Worm (Caenorhabditis elegans) whole organism, mixed stage, embryonic: ENCODE data around the gene rpl-3.

ENCODE experiments used
- ces-1 ChIP-seq: fragments of 150-350 bp; optimal IDR thresholded peaks from 2 replicates; lab custom pipeline; 2014; ENCODE audit warnings: missing biosample characterization, missing genetic modification reagents, missing genetic modification characterization
- elt-1 ChIP-seq: sonication (generic microtip); optimal IDR thresholded peaks from 2 replicates; lab custom pipeline; 2017; ENCODE audit warnings: missing genetic modification characterization, mild to moderate bottlenecking, missing compliant biosample characterization, antibody characterized with exemption, moderate library complexity, borderline replicate concordance; ENCODE audit not compliant: insufficient read depth
- elt-3 ChIP-seq: fragments of 150-350 bp; optimal IDR thresholded peaks from 2 replicates; lab custom pipeline; 2014; ENCODE audit warnings: missing biosample characterization, missing genetic modification characterization
- lsy-2 ChIP-seq: fragments of 150-350 bp; optimal IDR thresholded peaks from 2 replicates; lab custom pipeline; 2014; ENCODE audit warnings: missing biosample characterization, missing genetic modification characterization
- mab-5 ChIP-seq: fragments of 150-350 bp; optimal IDR thresholded peaks from 2 replicates; lab custom pipeline; 2014; ENCODE audit warnings: missing biosample characterization, missing genetic modification characterization
- mep-1 ChIP-seq: fragments of 150-350 bp; optimal IDR thresholded peaks from 2 replicates; lab custom pipeline; 2017; ENCODE audit warnings: missing biosample characterization, missing genetic modification reagents, missing genetic modification characterization, inconsistent platforms
- snpc-4 ChIP-seq: fragments of 150-350 bp; optimal IDR thresholded peaks from 2 replicates; lab custom pipeline; 2014; ENCODE audit warnings: missing biosample characterization, missing genetic modification characterization
- unc-62 ChIP-seq: fragments of 150-350 bp; optimal IDR thresholded peaks from 2 replicates; lab custom pipeline; 2014; ENCODE audit warnings: missing biosample characterization, missing genetic modification reagents, missing genetic modification characterization
- ztf-11 ChIP-seq: fragments of 150-350 bp; optimal IDR thresholded peaks from 2 replicates; lab custom pipeline; 2014; ENCODE audit warnings: missing biosample characterization, missing genetic modification characterization

ce11 chrIII:3831798-3832197 is 35.9 kb upstream of the rpl-3 start:
- TF ChIP-seq ztf-11 (tag; lab: Kevin White, UChicago) = no peak
- TF ChIP-seq elt-1 (tag; lab: Kevin White, UChicago) = no peak
- TF ChIP-seq elt-3 (tag; lab: Kevin White, UChicago) = no peak
- TF ChIP-seq ces-1 = no peak
- no peak for TF ChIP-seq mep-1 (tag; lab: Kevin White, UChicago)
- TF ChIP-seq mab-5 (tag; lab: Kevin White, UChicago) = no peak
- TF ChIP-seq unc-62 (GFP tag; lab: Kevin White, UChicago) = no peak
- TF ChIP-seq lsy-2 (tag; lab: Kevin White, UChicago) = no peak
- no peak for TF ChIP-seq snpc-4 (tag; lab: Kevin White, UChicago)
